Worm (Caenorhabditis elegans) whole organism, midembryonic: ENCODE data around the gene C36C5.15.
A peak's percentile ranks its signal among the peaks of the same experiment; 100 is the strongest.

Experiments
- T22C8.4 ChIP-seq: fragments of 200-800 bp; sonication (Bioruptor generic); IDR thresholded peaks from 2 replicates; pipeline ENCODE4 v1.3.6; 2022; ENCODE audit warnings: missing genetic modification characterization, missing compliant biosample characterization
- cog-1 ChIP-seq: sonication (generic microtip); optimal IDR thresholded peaks from 2 replicates; lab custom pipeline; 2016; ENCODE audit warnings: missing genetic modification characterization, missing compliant biosample characterization
- flt-1 ChIP-seq: fragments of 200-800 bp; sonication (Bioruptor generic); IDR thresholded peaks from 2 replicates; pipeline ENCODE4 v1.3.6; 2022; ENCODE audit warnings: missing genetic modification characterization, missing compliant biosample characterization
- klf-2 ChIP-seq: fragments of 200-800 bp; sonication (Bioruptor generic); conservative IDR thresholded peaks from 2 replicates; pipeline ENCODE4 v1.3.6; 2022; ENCODE audit warnings: missing genetic modification reagents, missing genetic modification characterization, missing compliant biosample characterization
- med-1 ChIP-seq: sonication (generic microtip); optimal IDR thresholded peaks from 2 replicates; lab custom pipeline; 2017; ENCODE audit warnings: missing genetic modification characterization, mild to moderate bottlenecking, missing compliant biosample characterization, antibody characterized with exemption, missing genetic modification reagents; ENCODE audit not compliant: insufficient read depth
- ref-1 ChIP-seq: fragments of 200-800 bp; sonication (Bioruptor generic); conservative IDR thresholded peaks from 2 replicates; pipeline ENCODE4 v1.3.6; 2022; ENCODE audit warnings: missing genetic modification reagents, missing genetic modification characterization, missing compliant biosample characterization
- tab-1 ChIP-seq: fragments of 200-800 bp; sonication (Bioruptor generic); IDR thresholded peaks from 2 replicates; pipeline ENCODE4 v1.3.6; 2022; ENCODE audit warnings: missing genetic modification characterization, missing compliant biosample characterization
- ztf-23 ChIP-seq: fragments of 200-800 bp; sonication (Bioruptor generic); IDR thresholded peaks from 2 replicates; pipeline ENCODE4 v1.3.6; 2022; ENCODE audit warnings: missing genetic modification reagents, missing genetic modification characterization, missing compliant biosample characterization
- ztf-29 ChIP-seq: fragments of 200-800 bp; sonication (Bioruptor generic); IDR thresholded peaks from 2 replicates; pipeline ENCODE4 v1.3.6; 2022; ENCODE audit warnings: missing genetic modification reagents, missing genetic modification characterization, missing compliant biosample characterization

Gene C36C5.15

DNA sequence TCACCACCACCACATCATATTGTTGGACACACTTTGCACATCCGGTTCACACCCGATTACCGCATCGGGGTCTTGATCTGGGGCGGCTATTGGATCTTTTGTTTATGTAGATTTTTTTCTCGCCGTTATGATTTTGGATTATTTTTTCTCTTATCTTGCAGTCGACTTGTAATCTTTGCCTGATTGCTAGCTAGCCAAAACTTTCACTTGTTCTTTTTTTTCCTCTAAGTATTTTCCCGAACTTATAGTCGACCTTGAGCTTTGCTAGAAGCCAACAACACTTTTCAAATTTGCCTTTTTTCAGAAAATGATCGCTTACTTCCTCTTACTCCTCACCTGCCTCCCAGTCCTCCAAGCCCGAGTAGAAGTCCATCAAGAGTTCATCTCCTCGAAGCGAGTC, 19.5 kb upstream of the C36C5.15 start, which contains the start of gene lag-2:
Gene lag-2, plus strand, starts transcription at position 301 of the 400 bp plus-strand sequence.
- TF ChIP-seq ref-1 (no peak), klf-2 (GFP tag; lab: Robert Waterston, UW) (no peak), med-1 (GFP tag; lab: Kevin White, UChicago) (no peak), flt-1 (GFP tag; lab: Robert Waterston, UW) (no peak), T22C8.4 (GFP tag; lab: Robert Waterston, UW) (no peak)

- TF ChIP-seq ref-1: no peak
- no peak for TF ChIP-seq tab-1 (GFP tag; lab: Robert Waterston, UW)
- no peak for TF ChIP-seq T22C8.4 (GFP tag; lab: Robert Waterston, UW)
- TF ChIP-seq med-1 (GFP tag; lab: Kevin White, UChicago): no peak
- TF ChIP-seq flt-1 (GFP tag; lab: Robert Waterston, UW): no peak
- no peak for TF ChIP-seq ztf-23
- TF ChIP-seq ztf-29 (GFP tag; lab: Robert Waterston, UW): no peak
- no peak for TF ChIP-seq klf-2 (GFP tag; lab: Robert Waterston, UW)
- TF ChIP-seq cog-1 (tag; lab: Kevin White, UChicago): no peak
Measured at ce11 chrV:3185855-3186254, 17.3 kb upstream of the C36C5.15 start.

- no peak for TF ChIP-seq ztf-23
- no peak for TF ChIP-seq T22C8.4 (GFP tag; lab: Robert Waterston, UW)
Measured at ce11 chrV:3176161-3176560, 7.6 kb upstream of the C36C5.15 start, which contains the start of gene srab-8. Gene srab-8 (plus strand): TSS chrV:3176461.

- no peak for TF ChIP-seq klf-2 (GFP tag; lab: Robert Waterston, UW)
- TF ChIP-seq T22C8.4 (GFP tag; lab: Robert Waterston, UW): peak; percentile 57; the same call in 1 of the 2 replicates
Measured at ce11 chrV:3171625-3172024, 3.1 kb upstream of the C36C5.15 start.

DNA sequence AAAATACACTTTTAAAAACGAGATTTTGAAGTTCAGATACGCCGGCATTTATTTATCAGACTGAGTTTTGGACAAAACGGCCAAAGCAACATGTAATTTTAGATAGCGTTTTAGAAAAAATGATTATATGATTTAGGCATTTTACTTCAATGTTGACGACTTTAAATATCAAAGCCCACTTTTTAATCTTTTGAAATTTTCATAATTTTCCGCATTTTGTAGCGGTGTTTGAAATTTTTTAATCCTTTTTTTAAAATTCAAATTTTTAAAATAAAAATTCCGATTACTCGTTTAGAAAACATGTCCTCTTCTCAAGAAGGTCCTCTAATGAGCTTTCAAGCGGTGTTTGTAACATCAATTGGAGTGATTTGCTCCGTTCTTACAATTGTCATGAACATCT, 1.3 kb upstream of the C36C5.15 start, which contains the start of gene srbc-6:
Gene srbc-6, plus strand, starts transcription at position 301 of the 400 bp plus-strand sequence.
- TF ChIP-seq ztf-23 (no peak), klf-2 (GFP tag; lab: Robert Waterston, UW) (no peak), tab-1 (GFP tag; lab: Robert Waterston, UW) (no peak), med-1 (GFP tag; lab: Kevin White, UChicago) (no peak), T22C8.4 (GFP tag; lab: Robert Waterston, UW) (no peak), ref-1 (no peak), flt-1 (GFP tag; lab: Robert Waterston, UW) (no peak), cog-1 (tag; lab: Kevin White, UChicago) (no peak), ztf-29 (GFP tag; lab: Robert Waterston, UW) (no peak)

ce11 chrV:3166260-3166659, 2.3 kb downstream of the C36C5.15 start, which contains the start of gene C36C5.4:
Gene C36C5.4 (plus strand): TSS chrV:3166560.
- TF ChIP-seq ztf-29 (GFP tag; lab: Robert Waterston, UW) (no peak), flt-1 (GFP tag; lab: Robert Waterston, UW) (no peak), ztf-23 (no peak), T22C8.4 (GFP tag; lab: Robert Waterston, UW) (no peak), ref-1 (no peak), med-1 (GFP tag; lab: Kevin White, UChicago) (no peak), tab-1 (GFP tag; lab: Robert Waterston, UW) (no peak), cog-1 (tag; lab: Kevin White, UChicago) (no peak), klf-2 (GFP tag; lab: Robert Waterston, UW) (no peak)

ce11 chrV:3165438-3165837, 3.1 kb downstream of the C36C5.15 start, which contains the start of gene C36C5.14:
Gene C36C5.14 (minus strand): TSS chrV:3165538.
- TF ChIP-seq ref-1 (no peak), T22C8.4 (GFP tag; lab: Robert Waterston, UW) (no peak), ztf-23 (no peak), cog-1 (tag; lab: Kevin White, UChicago) (no peak), med-1 (GFP tag; lab: Kevin White, UChicago) (no peak), ztf-29 (GFP tag; lab: Robert Waterston, UW) (no peak), klf-2 (GFP tag; lab: Robert Waterston, UW) (no peak), flt-1 (GFP tag; lab: Robert Waterston, UW) (no peak), tab-1 (GFP tag; lab: Robert Waterston, UW) (no peak)

- TF ChIP-seq med-1 (GFP tag; lab: Kevin White, UChicago) (no peak), ref-1 (no peak), tab-1 (GFP tag; lab: Robert Waterston, UW) (no peak), ztf-23 (no peak), ztf-29 (GFP tag; lab: Robert Waterston, UW) (no peak), T22C8.4 (GFP tag; lab: Robert Waterston, UW) (no peak), klf-2 (GFP tag; lab: Robert Waterston, UW) (no peak), flt-1 (GFP tag; lab: Robert Waterston, UW) (no peak), cog-1 (tag; lab: Kevin White, UChicago) (no peak)
Measured at ce11 chrV:3163143-3163542, 5.4 kb downstream of the C36C5.15 start.

DNA sequence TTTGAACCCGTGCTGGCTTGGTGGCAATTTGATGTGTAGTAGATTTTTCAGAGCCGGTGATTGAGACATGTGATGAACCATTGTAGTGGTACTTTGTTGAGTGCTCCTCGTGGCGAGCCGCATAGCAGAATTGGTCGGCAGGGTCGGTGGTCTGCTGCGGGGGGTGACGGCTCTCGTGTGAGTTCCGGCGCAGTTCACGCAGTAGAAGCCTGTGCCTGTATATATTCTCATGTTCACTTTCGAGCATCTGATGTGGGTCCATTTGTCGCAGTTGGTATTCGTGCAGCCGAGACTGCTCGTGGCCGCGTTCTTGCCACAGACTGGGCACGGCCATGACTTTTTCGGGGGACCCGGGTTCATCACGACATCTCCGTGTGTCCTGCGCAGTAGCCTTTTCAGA, 6.3 kb downstream of the C36C5.15 start:
- TF ChIP-seq tab-1 (GFP tag; lab: Robert Waterston, UW) (no peak), flt-1 (GFP tag; lab: Robert Waterston, UW) (no peak), klf-2 (GFP tag; lab: Robert Waterston, UW) (no peak), T22C8.4 (GFP tag; lab: Robert Waterston, UW) (no peak), cog-1 (tag; lab: Kevin White, UChicago) (no peak), med-1 (GFP tag; lab: Kevin White, UChicago) (no peak), ztf-29 (GFP tag; lab: Robert Waterston, UW) (no peak), ztf-23 (no peak), ref-1 (no peak)

DNA sequence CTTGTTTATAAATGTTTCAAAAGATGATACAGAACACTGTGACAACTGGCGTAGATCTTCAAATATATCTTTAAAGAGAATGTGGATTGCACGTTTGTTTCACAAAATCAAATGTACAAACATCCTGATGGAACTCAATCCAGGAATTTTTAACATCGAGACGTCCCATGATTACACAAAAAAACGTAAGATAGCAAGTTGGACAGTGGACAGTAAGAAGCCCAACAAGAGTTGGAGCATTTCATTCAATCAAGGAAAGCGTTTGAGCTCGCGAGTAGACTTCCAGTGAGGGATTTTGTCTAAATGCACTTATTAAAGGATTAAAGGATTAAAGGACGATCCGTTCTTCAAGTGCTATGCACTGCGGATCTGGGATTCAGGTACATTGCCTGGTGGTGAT, 9.3 kb downstream of the C36C5.15 start, which contains the start of gene C36C5.12:
Gene C36C5.12, minus strand, starts transcription at position 101 of the 400 bp plus-strand sequence.
- TF ChIP-seq T22C8.4 (GFP tag; lab: Robert Waterston, UW) (no peak), med-1 (GFP tag; lab: Kevin White, UChicago) (no peak), flt-1 (GFP tag; lab: Robert Waterston, UW) (no peak), ztf-29 (GFP tag; lab: Robert Waterston, UW) (no peak), ref-1 (no peak), cog-1 (tag; lab: Kevin White, UChicago) (no peak)
